Worm (Caenorhabditis elegans) whole organism, L4 larva: Measurements from ENCODE around the gene nifk-1.

Experiments used
- R02D3.7 ChIP-seq: fragments of 150-350 bp; sonication (generic microtip); optimal IDR thresholded peaks from 3 replicates; lab custom pipeline; 2014; ENCODE audit warnings: missing biosample characterization, missing genetic modification characterization
- aha-1 ChIP-seq: fragments of 150-350 bp; peaks from one replicate; lab custom pipeline; 2014; ENCODE audit warnings: missing biosample characterization, missing genetic modification characterization
- aly-2 ChIP-seq: sonication (generic microtip); optimal IDR thresholded peaks from 2 replicates; lab custom pipeline; 2018; ENCODE audit warnings: missing biosample characterization, missing genetic modification characterization
- ama-1 ChIP-seq: fragments of 150-350 bp; optimal IDR thresholded peaks from 2 replicates; lab custom pipeline; 2014; ENCODE audit warnings: inconsistent platforms, mixed read lengths
- arid-1 ChIP-seq: fragments of 200-800 bp; sonication (Bioruptor generic); conservative IDR thresholded peaks from 2 replicates; pipeline ENCODE4 v1.3.6; 2022; ENCODE audit warnings: missing genetic modification reagents, missing genetic modification characterization, missing compliant biosample characterization
- ceh-82 ChIP-seq: sonication (generic microtip); optimal IDR thresholded peaks from 2 replicates; lab custom pipeline; 2017; ENCODE audit warnings: missing biosample characterization, missing genetic modification characterization
- daf-16 ChIP-seq, 3 experiments: sonication (generic microtip); optimal IDR thresholded peaks; 2 replicates each; lab custom pipeline; 2016 to 2017; ENCODE audit warnings: missing genetic modification characterization in 3 of 3, missing genetic modification reagents in 3 of 3, mild to moderate bottlenecking in 2 of 3, missing compliant biosample characterization in 2 of 3, missing biosample characterization in 1 of 3, moderate library complexity in 1 of 3
- daf-19 ChIP-seq: fragments of 200-800 bp; sonication (Bioruptor generic); conservative IDR thresholded peaks from 2 replicates; pipeline ENCODE4 v1.3.6; 2022; ENCODE audit warnings: missing genetic modification characterization, missing compliant biosample characterization
- daf-8 ChIP-seq: fragments of 200-800 bp; sonication (Bioruptor generic); IDR thresholded peaks from 2 replicates; pipeline ENCODE4 v1.3.6; 2022; ENCODE audit warnings: missing genetic modification characterization, missing compliant biosample characterization
- dmd-6 ChIP-seq: fragments of 200-800 bp; sonication (Bioruptor generic); IDR thresholded peaks from 2 replicates; pipeline ENCODE4 v1.3.6; 2022; ENCODE audit warnings: missing genetic modification reagents, missing genetic modification characterization, missing compliant biosample characterization
- dve-1 ChIP-seq: sonication (generic microtip); optimal IDR thresholded peaks from 2 replicates; lab custom pipeline; 2017; ENCODE audit warnings: antibody characterized with exemption, mild to moderate bottlenecking, missing genetic modification characterization, missing compliant biosample characterization; ENCODE audit not compliant: insufficient read depth
- egl-27 ChIP-seq: sonication (generic microtip); optimal IDR thresholded peaks from 3 replicates; lab custom pipeline; 2017; ENCODE audit warnings: missing biosample characterization, missing genetic modification reagents, missing genetic modification characterization
- egl-43 ChIP-seq: fragments of 200-800 bp; sonication (Bioruptor generic); IDR thresholded peaks from 2 replicates; pipeline ENCODE4 v1.3.6; 2022; ENCODE audit warnings: missing genetic modification reagents, missing genetic modification characterization, missing compliant biosample characterization
- fkh-10 ChIP-seq: fragments of 150-350 bp; optimal IDR thresholded peaks from 2 replicates; lab custom pipeline; 2014; ENCODE audit warnings: missing biosample characterization, missing genetic modification reagents, missing genetic modification characterization
- hlh-11 ChIP-seq: fragments of 200-800 bp; sonication (Bioruptor generic); optimal IDR thresholded peaks from 2 replicates; lab custom pipeline; 2018; ENCODE audit warnings: mild to moderate bottlenecking, missing genetic modification characterization, missing compliant biosample characterization
- hlh-30 ChIP-seq: sonication (generic microtip); optimal IDR thresholded peaks from 2 replicates; lab custom pipeline; 2017; ENCODE audit warnings: antibody characterized with exemption, mild to moderate bottlenecking, missing genetic modification characterization, missing compliant biosample characterization; ENCODE audit not compliant: insufficient read depth
- hmg-1.1 ChIP-seq: fragments of 200-800 bp; sonication (Bioruptor generic); IDR thresholded peaks from 2 replicates; pipeline ENCODE4 v1.3.6; 2022; ENCODE audit warnings: missing genetic modification reagents, missing genetic modification characterization, missing compliant biosample characterization
- lsy-2 ChIP-seq, 2 experiments: fragments of 150-350 bp in 1 of 2; sonication (generic microtip) in 1 of 2; optimal IDR thresholded peaks; 2 replicates each; lab custom pipeline; 2014 to 2017; ENCODE audit warnings: missing biosample characterization in 2 of 2, missing genetic modification characterization in 2 of 2
- madf-9 ChIP-seq: fragments of 200-800 bp; sonication (Bioruptor generic); conservative IDR thresholded peaks from 2 replicates; pipeline ENCODE4 v1.3.6; 2022; ENCODE audit warnings: missing genetic modification reagents, missing genetic modification characterization, missing compliant biosample characterization
- mdl-1 ChIP-seq, 2 experiments: fragments of 150-350 bp in 1 of 2; sonication (generic microtip) in 1 of 2; optimal IDR thresholded peaks; 2 replicates each; lab custom pipeline; 2014 to 2017; ENCODE audit warnings: missing biosample characterization in 2 of 2, missing genetic modification characterization in 2 of 2
- mep-1 ChIP-seq: fragments of 150-350 bp; sonication (generic microtip); optimal IDR thresholded peaks from 3 replicates; lab custom pipeline; 2014; ENCODE audit warnings: missing biosample characterization, missing genetic modification characterization
- mxl-2 ChIP-seq: fragments of 200-800 bp; sonication (Bioruptor generic); conservative IDR thresholded peaks from 2 replicates; pipeline ENCODE4 v1.3.6; 2022; ENCODE audit warnings: missing genetic modification reagents, missing genetic modification characterization, missing compliant biosample characterization
- mxl-3 ChIP-seq: fragments of 200-800 bp; sonication (Bioruptor generic); optimal IDR thresholded peaks from 2 replicates; lab custom pipeline; 2018; ENCODE audit warnings: mild to moderate bottlenecking, missing genetic modification characterization, missing compliant biosample characterization
- nhr-102 ChIP-seq: sonication (generic microtip); optimal IDR thresholded peaks from 2 replicates; lab custom pipeline; 2016; ENCODE audit warnings: mild to moderate bottlenecking, missing genetic modification characterization, moderate library complexity, missing compliant biosample characterization
- nhr-11 ChIP-seq: fragments of 150-350 bp; optimal IDR thresholded peaks from 2 replicates; lab custom pipeline; 2014; ENCODE audit warnings: missing biosample characterization, missing genetic modification characterization
- nhr-25 ChIP-seq: sonication (generic microtip); optimal IDR thresholded peaks from 2 replicates; lab custom pipeline; 2017; ENCODE audit warnings: missing genetic modification characterization, mild to moderate bottlenecking, missing compliant biosample characterization, antibody characterized with exemption, moderate library complexity, borderline replicate concordance; ENCODE audit not compliant: insufficient read depth
- nhr-28 ChIP-seq: fragments of 150-350 bp; optimal IDR thresholded peaks from 2 replicates; lab custom pipeline; 2014; ENCODE audit warnings: missing biosample characterization, missing genetic modification characterization
- nhr-6 ChIP-seq: fragments of 150-350 bp; optimal IDR thresholded peaks from 2 replicates; lab custom pipeline; 2014; ENCODE audit warnings: missing biosample characterization, missing genetic modification characterization
- nhr-76 ChIP-seq: fragments of 150-350 bp; optimal IDR thresholded peaks from 2 replicates; lab custom pipeline; 2014; ENCODE audit warnings: missing biosample characterization, missing genetic modification characterization
- nhr-77 ChIP-seq: fragments of 150-350 bp; optimal IDR thresholded peaks from 2 replicates; lab custom pipeline; 2014; ENCODE audit warnings: missing biosample characterization, missing genetic modification characterization
- pqm-1 ChIP-seq: sonication (generic microtip); optimal IDR thresholded peaks from 2 replicates; lab custom pipeline; 2017; ENCODE audit warnings: missing biosample characterization, missing genetic modification characterization
- rbr-2 ChIP-seq: sonication (generic microtip); optimal IDR thresholded peaks from 2 replicates; lab custom pipeline; 2016; ENCODE audit warnings: missing genotype, missing genetic modification characterization, missing compliant biosample characterization
- set-16 ChIP-seq: fragments of 200-800 bp; sonication (Bioruptor generic); IDR thresholded peaks from 2 replicates; pipeline ENCODE4 v1.3.6; 2022; ENCODE audit warnings: missing genetic modification reagents, missing genetic modification characterization, missing compliant biosample characterization
- snpc-1.2 ChIP-seq: fragments of 200-800 bp; sonication (Bioruptor generic); IDR thresholded peaks from 2 replicates; pipeline ENCODE4 v1.3.6; 2022; ENCODE audit warnings: missing genetic modification reagents, missing genetic modification characterization, missing compliant biosample characterization
- spr-1 ChIP-seq: sonication (generic microtip); optimal IDR thresholded peaks from 2 replicates; lab custom pipeline; 2016; ENCODE audit warnings: mild to moderate bottlenecking, missing genetic modification characterization, missing compliant biosample characterization
- spr-3 ChIP-seq: fragments of 200-800 bp; sonication (Bioruptor generic); optimal IDR thresholded peaks from 2 replicates; lab custom pipeline; 2018; ENCODE audit warnings: mild to moderate bottlenecking, missing genetic modification characterization, missing compliant biosample characterization
- tag-97 ChIP-seq: fragments of 200-800 bp; sonication (Bioruptor generic); IDR thresholded peaks from 2 replicates; pipeline ENCODE4 v1.3.6; 2022; ENCODE audit warnings: missing genetic modification characterization, missing compliant biosample characterization
- unc-62 ChIP-seq, 3 experiments: fragments of 150-350 bp in 1 of 3; sonication (generic microtip); optimal IDR thresholded peaks in 2 of 3; peaks in 1 of 3; 1 replicate in 1 of 3; 2 replicates in 2 of 3; lab custom pipeline; 2014 to 2017; ENCODE audit warnings: missing biosample characterization in 3 of 3, missing genetic modification characterization in 3 of 3, missing genetic modification reagents in 3 of 3, missing genotype in 1 of 3

nifk-1 gene

ce11 chrIII:4671949-4672348 is 21.2 kb downstream of the nifk-1 start, which contains the start of gene srg-13:
Gene srg-13, plus strand, starts transcription at chrIII:4672249.
- TF ChIP-seq spr-1 (no peak), dve-1 (no peak), nhr-102 (tag; lab: Kevin White, UChicago) (no peak)
- TF ChIP-seq, all 104 proteins: peak for 0

- peak; percentile 5 for TF ChIP-seq pqm-1 (tag; lab: Kevin White, UChicago)
- TF ChIP-seq nhr-6 (tag; lab: Kevin White, UChicago) = no peak
Measured at ce11 chrIII:4671491-4671890, 21.6 kb downstream of the nifk-1 start, which contains the start of gene T23F11.11. Gene T23F11.11, minus strand, starts transcription at chrIII:4671591.

ce11 chrIII:4668073-4668472 is 25.0 kb downstream of the nifk-1 start:
- TF ChIP-seq ceh-82 (tag; lab: Kevin White, UChicago) (no peak), pqm-1 (tag; lab: Kevin White, UChicago) (peak; percentile 85), dmd-6 (0 out of 2 replicates have a peak, but pooled peaks have one; percentile 13), nhr-28 (peak; percentile 97), daf-16 (GFP tag; optimal IDR thresholded peaks at IDR 0.05; lab: Kevin White, UChicago) (no peak), daf-16 (tag; optimal IDR thresholded peaks at IDR 0.05; lab: Kevin White, UChicago) (peak; percentile 56), ama-1 (lab: Kevin White, UChicago) (no peak), nhr-77 (tag; lab: Kevin White, UChicago) (no peak), nhr-76 (tag; lab: Kevin White, UChicago) (no peak), dve-1 (peak; percentile 21), tag-97 (GFP tag; lab: Robert Waterston, UW) (no peak), mxl-2 (no peak), R02D3.7 (tag; lab: Kevin White, UChicago) (no peak), lsy-2 (tag; optimal IDR thresholded peaks at IDR 0.05; lab: Kevin White, UChicago) (no peak), aly-2 (tag; lab: Kevin White, UChicago) (no peak), aha-1 (tag; lab: Kevin White, UChicago) (peak; percentile 66), mdl-1 (tag; optimal IDR thresholded peaks at IDR 0.05; lab: Kevin White, UChicago) (peak in 1 of 2 experiments; percentile 6)

- TF ChIP-seq daf-8 (GFP tag; lab: Robert Waterston, UW) (no peak), nhr-11 (tag; lab: Kevin White, UChicago) (peak; percentile 19), fkh-10 (GFP tag; lab: Kevin White, UChicago) (no peak), rbr-2 (tag; lab: Kevin White, UChicago) (peak; percentile 70), arid-1 (GFP tag; lab: Robert Waterston, UW) (no peak), spr-3 (GFP tag; lab: Kevin White, UChicago) (no peak), nhr-28 (peak; percentile 39), unc-62 (GFP tag; optimal IDR thresholded peaks at IDR 0.05 in 1 of 2; lab: Kevin White, UChicago) (peak in 1 of 2 experiments; percentile 82), unc-62 (tag; optimal IDR thresholded peaks at IDR 0.05; lab: Kevin White, UChicago) (no peak), hmg-1.1 (peak; percentile 62; the same call in 1 of the 2 replicates), mdl-1 (tag; optimal IDR thresholded peaks at IDR 0.05; lab: Kevin White, UChicago) (peak; percentile 26 to 78), mep-1 (tag; lab: Kevin White, UChicago) (peak; percentile 59), daf-19 (GFP tag; lab: Robert Waterston, UW) (no peak), hlh-30 (tag; lab: Kevin White, UChicago) (peak; percentile 46), egl-27 (tag; lab: Kevin White, UChicago) (no peak), nhr-25 (tag; lab: Kevin White, UChicago) (peak; percentile 66), madf-9 (no peak), hlh-11 (tag; lab: Kevin White, UChicago) (peak; percentile 59), egl-43 (GFP tag; lab: Robert Waterston, UW) (no peak), snpc-1.2 (GFP tag; lab: Robert Waterston, UW) (no peak), mxl-3 (GFP tag; lab: Kevin White, UChicago) (peak; percentile 22), set-16 (GFP tag; lab: Robert Waterston, UW) (peak; percentile 63)
Measured at ce11 chrIII:4666753-4667400, 26.2 kb downstream of the nifk-1 start.
